Worm (Caenorhabditis elegans): ENCODE results near the gene F13B6.1.

DNA sequence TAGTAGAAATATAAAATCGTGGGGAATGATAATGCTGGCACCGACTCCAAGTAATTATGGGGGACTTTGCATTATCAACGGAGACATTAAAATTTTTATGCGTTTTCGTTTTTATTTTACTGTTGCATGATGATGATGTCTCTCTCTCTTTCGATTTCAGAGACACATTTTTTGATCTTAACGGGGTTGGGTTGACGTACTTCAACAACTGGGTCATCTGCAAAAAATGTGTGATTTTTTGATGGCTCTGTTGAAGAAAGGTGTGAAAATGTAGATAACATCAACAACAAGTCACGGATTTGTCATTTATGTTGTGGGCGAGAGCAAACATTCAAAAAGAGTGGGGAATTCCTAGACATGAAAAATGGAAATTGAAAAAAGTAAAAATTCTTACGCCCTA, 45.0 kb downstream of the F13B6.1 start, which contains the start of gene F55G1.15:
- TF ChIP-seq egl-27 (tag; optimal IDR thresholded peaks at IDR 0.05) (no peak), blmp-1 (tag; optimal IDR thresholded peaks at IDR 0.05; ENCODE audit: insufficient read depth) (no peak), nhr-12 (tag; optimal IDR thresholded peaks at IDR 0.05) (no peak), nhr-23 (tag; optimal IDR thresholded peaks at IDR 0.05) (no peak), unc-62 (GFP tag; optimal IDR thresholded peaks at IDR 0.05) (no peak), R02D3.7 (tag; optimal IDR thresholded peaks at IDR 0.05) (no peak), snpc-4 (tag; optimal IDR thresholded peaks at IDR 0.05) (no peak), ztf-11 (tag; optimal IDR thresholded peaks at IDR 0.05) (no peak), aly-2 (tag; optimal IDR thresholded peaks at IDR 0.05) (no peak)

All from whole organism, L2 larva.